Worm (Caenorhabditis elegans) whole organism, L2 larva: ENCODE measurements around the gene C26D10.3.

ENCODE experiments used
- C34F6.9 ChIP-seq: fragments of 150-350 bp; optimal IDR thresholded peaks from 2 replicates; lab custom pipeline; 2014; ENCODE audit warnings: missing biosample characterization, missing genetic modification characterization
- F13H6.1 ChIP-seq: sonication (generic microtip); optimal IDR thresholded peaks from 2 replicates; lab custom pipeline; 2016; ENCODE audit warnings: missing genetic modification characterization, missing compliant biosample characterization
- R02D3.7 ChIP-seq: fragments of 150-350 bp; optimal IDR thresholded peaks from 2 replicates; lab custom pipeline; 2014; ENCODE audit warnings: missing biosample characterization, missing genetic modification characterization
- Y55F3AM.14 ChIP-seq: fragments of 200-800 bp; sonication (Bioruptor generic); optimal IDR thresholded peaks from 2 replicates; lab custom pipeline; 2018; ENCODE audit warnings: mild to moderate bottlenecking, missing genetic modification characterization, missing compliant biosample characterization
- ZK546.5 ChIP-seq: sonication (generic microtip); optimal IDR thresholded peaks from 2 replicates; lab custom pipeline; 2017; ENCODE audit warnings: missing biosample characterization, missing genetic modification characterization
- alr-1 ChIP-seq: fragments of 150-350 bp; optimal IDR thresholded peaks from 2 replicates; lab custom pipeline; 2014; ENCODE audit warnings: missing biosample characterization, missing genetic modification characterization
- aly-2 ChIP-seq: fragments of 150-350 bp; optimal IDR thresholded peaks from 2 replicates; lab custom pipeline; 2014; ENCODE audit warnings: missing biosample characterization, missing genetic modification characterization
- ama-1 ChIP-seq: fragments of 150-350 bp; optimal IDR thresholded peaks from 2 replicates; lab custom pipeline; 2018; ENCODE audit warnings: inconsistent platforms
- blmp-1 ChIP-seq: sonication (generic microtip); optimal IDR thresholded peaks from 2 replicates; lab custom pipeline; 2017; ENCODE audit warnings: missing genetic modification characterization, mild to moderate bottlenecking, missing compliant biosample characterization, antibody characterized with exemption, moderate library complexity; ENCODE audit not compliant: insufficient read depth
- ceh-16 ChIP-seq: fragments of 150-350 bp; optimal IDR thresholded peaks from 2 replicates; lab custom pipeline; 2014; ENCODE audit warnings: missing biosample characterization, missing genetic modification characterization
- ceh-82 ChIP-seq: fragments of 150-350 bp; optimal IDR thresholded peaks from 2 replicates; lab custom pipeline; 2014; ENCODE audit warnings: missing biosample characterization, missing genetic modification characterization
- crh-2 ChIP-seq: sonication (generic microtip); optimal IDR thresholded peaks from 2 replicates; lab custom pipeline; 2017; ENCODE audit warnings: missing biosample characterization, missing genetic modification characterization
- dmd-4 ChIP-seq: sonication (generic microtip); optimal IDR thresholded peaks from 2 replicates; lab custom pipeline; 2017; ENCODE audit warnings: missing biosample characterization, missing genetic modification characterization
- egl-27 ChIP-seq: sonication (generic microtip); optimal IDR thresholded peaks from 3 replicates; lab custom pipeline; 2017; ENCODE audit warnings: missing biosample characterization, missing genetic modification reagents, missing genetic modification characterization
- elt-1 ChIP-seq: fragments of 150-350 bp; optimal IDR thresholded peaks from 2 replicates; lab custom pipeline; 2014; ENCODE audit warnings: missing biosample characterization, missing genetic modification characterization
- elt-3 ChIP-seq: sonication (generic microtip); optimal IDR thresholded peaks from 2 replicates; lab custom pipeline; 2017; ENCODE audit warnings: missing biosample characterization, missing genetic modification characterization
- fos-1 ChIP-seq: fragments of 150-350 bp; optimal IDR thresholded peaks from 2 replicates; lab custom pipeline; 2014; ENCODE audit warnings: missing biosample characterization, missing genetic modification characterization
- gmeb-1 ChIP-seq: fragments of 150-350 bp; optimal IDR thresholded peaks from 2 replicates; lab custom pipeline; 2014; ENCODE audit warnings: missing biosample characterization, missing genetic modification characterization
- lin-11 ChIP-seq: fragments of 150-350 bp; sonication (generic microtip); optimal IDR thresholded peaks from 2 replicates; lab custom pipeline; 2014; ENCODE audit warnings: missing biosample characterization, missing genetic modification characterization, inconsistent platforms, mixed read lengths
- lin-13 ChIP-seq: fragments of 150-350 bp; optimal IDR thresholded peaks from 2 replicates; lab custom pipeline; 2014; ENCODE audit warnings: missing biosample characterization, missing genetic modification reagents, missing genetic modification characterization
- lin-39 ChIP-seq: fragments of 150-350 bp; optimal IDR thresholded peaks from 2 replicates; lab custom pipeline; 2014; ENCODE audit warnings: missing biosample characterization, missing genetic modification reagents, missing genetic modification characterization
- lsy-2 ChIP-seq, 2 experiments: fragments of 150-350 bp in 1 of 2; sonication (generic microtip) in 1 of 2; optimal IDR thresholded peaks; 2 replicates each; lab custom pipeline; 2014 to 2017; ENCODE audit warnings: missing biosample characterization in 2 of 2, missing genetic modification characterization in 2 of 2
- mab-5 ChIP-seq: fragments of 150-350 bp; optimal IDR thresholded peaks from 2 replicates; lab custom pipeline; 2014; ENCODE audit warnings: missing biosample characterization, missing genetic modification characterization
- mbf-1 ChIP-seq: sonication (generic microtip); optimal IDR thresholded peaks from 2 replicates; lab custom pipeline; 2017; ENCODE audit warnings: missing biosample characterization, missing genetic modification characterization
- mdl-1 ChIP-seq, 2 experiments: fragments of 150-350 bp in 1 of 2; sonication (generic microtip) in 1 of 2; optimal IDR thresholded peaks; 2 replicates each; lab custom pipeline; 2017; ENCODE audit warnings: missing biosample characterization in 2 of 2, missing genetic modification characterization in 2 of 2
- nhr-10 ChIP-seq: sonication (generic microtip); optimal IDR thresholded peaks from 2 replicates; lab custom pipeline; 2017; ENCODE audit warnings: missing biosample characterization, missing genetic modification characterization
- nhr-11 ChIP-seq: fragments of 150-350 bp; optimal IDR thresholded peaks from 2 replicates; lab custom pipeline; 2014; ENCODE audit warnings: missing biosample characterization, missing genetic modification characterization
- nhr-12 ChIP-seq: fragments of 150-350 bp; optimal IDR thresholded peaks from 2 replicates; lab custom pipeline; 2014; ENCODE audit warnings: missing biosample characterization, missing genetic modification characterization
- nhr-129 ChIP-seq: fragments of 150-350 bp; optimal IDR thresholded peaks from 2 replicates; lab custom pipeline; 2014; ENCODE audit warnings: missing biosample characterization, missing genetic modification characterization
- nhr-21 ChIP-seq: fragments of 150-350 bp; optimal IDR thresholded peaks from 2 replicates; lab custom pipeline; 2014; ENCODE audit warnings: missing biosample characterization, missing genetic modification characterization
- nhr-23 ChIP-seq: fragments of 150-350 bp; optimal IDR thresholded peaks from 2 replicates; lab custom pipeline; 2014; ENCODE audit warnings: missing biosample characterization, missing genetic modification reagents, missing genetic modification characterization
- nhr-237 ChIP-seq: fragments of 150-350 bp; optimal IDR thresholded peaks from 2 replicates; lab custom pipeline; 2014; ENCODE audit warnings: missing biosample characterization, missing genetic modification characterization
- nhr-25 ChIP-seq: fragments of 150-350 bp; sonication (generic microtip); optimal IDR thresholded peaks from 3 replicates; lab custom pipeline; 2014; ENCODE audit warnings: missing biosample characterization, missing genetic modification characterization
- nhr-6 ChIP-seq: fragments of 150-350 bp; optimal IDR thresholded peaks from 2 replicates; lab custom pipeline; 2014; ENCODE audit warnings: missing biosample characterization, missing genetic modification characterization
- nhr-77 ChIP-seq: fragments of 150-350 bp; optimal IDR thresholded peaks from 2 replicates; lab custom pipeline; 2014; ENCODE audit warnings: missing biosample characterization, missing genetic modification characterization
- peb-1 ChIP-seq: fragments of 150-350 bp; optimal IDR thresholded peaks from 2 replicates; lab custom pipeline; 2014; ENCODE audit warnings: missing biosample characterization, missing genetic modification characterization
- sem-4 ChIP-seq: fragments of 150-350 bp; optimal IDR thresholded peaks from 2 replicates; lab custom pipeline; 2014; ENCODE audit warnings: missing biosample characterization, missing genetic modification reagents, missing genetic modification characterization
- skn-1 ChIP-seq: sonication (generic microtip); optimal IDR thresholded peaks from 2 replicates; lab custom pipeline; 2017; ENCODE audit warnings: missing biosample characterization, missing genetic modification characterization
- sma-3 ChIP-seq: sonication (generic microtip); optimal IDR thresholded peaks from 2 replicates; lab custom pipeline; 2016; ENCODE audit warnings: missing genetic modification reagents, missing genetic modification characterization, missing compliant biosample characterization
- sma-9 ChIP-seq, 2 experiments: fragments of 150-350 bp in 1 of 2; sonication (generic microtip) in 1 of 2; optimal IDR thresholded peaks; 2 replicates each; lab custom pipeline; 2014 to 2016; ENCODE audit warnings: missing genetic modification characterization in 2 of 2, mild to moderate bottlenecking in 1 of 2, missing biosample characterization in 1 of 2, missing compliant biosample characterization in 1 of 2, missing genetic modification reagents in 1 of 2, moderate library complexity in 1 of 2
- snpc-4 ChIP-seq: fragments of 150-350 bp; optimal IDR thresholded peaks from 2 replicates; lab custom pipeline; 2014; ENCODE audit warnings: missing biosample characterization, missing genetic modification characterization
- unc-39 ChIP-seq: fragments of 150-350 bp; optimal IDR thresholded peaks from 2 replicates; lab custom pipeline; 2014; ENCODE audit warnings: missing biosample characterization, missing genetic modification characterization
- unc-55 ChIP-seq: fragments of 150-350 bp; sonication (generic microtip); optimal IDR thresholded peaks from 3 replicates; lab custom pipeline; 2014; ENCODE audit warnings: missing biosample characterization, missing genetic modification reagents, missing genetic modification characterization
- unc-62 ChIP-seq: fragments of 150-350 bp; optimal IDR thresholded peaks from 2 replicates; lab custom pipeline; 2014; ENCODE audit warnings: missing biosample characterization, missing genetic modification reagents, missing genetic modification characterization
- zag-1 ChIP-seq: fragments of 150-350 bp; optimal IDR thresholded peaks from 2 replicates; lab custom pipeline; 2014; ENCODE audit warnings: missing biosample characterization, missing genetic modification characterization
- ztf-1 ChIP-seq: fragments of 200-800 bp; sonication (Bioruptor generic); conservative IDR thresholded peaks from 2 replicates; pipeline ENCODE4 v1.3.6; 2022; ENCODE audit warnings: missing genetic modification characterization, missing compliant biosample characterization
- ztf-11 ChIP-seq: sonication (generic microtip); optimal IDR thresholded peaks from 2 replicates; lab custom pipeline; 2017; ENCODE audit warnings: missing biosample characterization, missing genetic modification characterization
- ztf-4 ChIP-seq: fragments of 150-350 bp; optimal IDR thresholded peaks from 2 replicates; lab custom pipeline; 2014; ENCODE audit warnings: missing biosample characterization, missing genetic modification characterization

Gene C26D10.3

ce11 chrII:8328820-8329339 lies 3.7 kb downstream of the C26D10.3 start, which contains the start of gene hel-1:
Gene hel-1 (minus strand): TSS chrII:8328870.
- peak; percentile 93 for TF ChIP-seq unc-55 (GFP tag; lab: Kevin White, UChicago)
- TF ChIP-seq lin-13 (GFP tag; lab: Kevin White, UChicago): peak; percentile 79
- no peak for TF ChIP-seq ztf-11
- TF ChIP-seq aly-2 (tag; lab: Kevin White, UChicago): no peak
- peak; percentile 97 for TF ChIP-seq lin-39 (tag; lab: Kevin White, UChicago)
- no peak for TF ChIP-seq mdl-1 (tag; optimal IDR thresholded peaks at IDR 0.05; lab: Kevin White, UChicago)
- TF ChIP-seq nhr-10: no peak
- peak; percentile 81 for TF ChIP-seq lin-11 (tag; lab: Kevin White, UChicago)
- TF ChIP-seq ZK546.5 (tag; lab: Kevin White, UChicago): no peak
- TF ChIP-seq peb-1: no peak
- TF ChIP-seq ztf-4 (tag; lab: Kevin White, UChicago): peak; percentile 72
- TF ChIP-seq gmeb-1 (tag; lab: Kevin White, UChicago): peak; percentile 89
- TF ChIP-seq nhr-23: no peak
- peak; percentile 91 for TF ChIP-seq nhr-129 (tag; lab: Kevin White, UChicago)
- TF ChIP-seq snpc-4 (tag; lab: Kevin White, UChicago): peak; percentile 40
- no peak for TF ChIP-seq R02D3.7 (tag; lab: Kevin White, UChicago)
- TF ChIP-seq nhr-21: peak; percentile 58
- TF ChIP-seq dmd-4: no peak
- TF ChIP-seq blmp-1 (tag; lab: Kevin White, UChicago): no peak
- TF ChIP-seq fos-1 (tag; lab: Kevin White, UChicago): peak; percentile 44
- TF ChIP-seq nhr-25 (tag; lab: Kevin White, UChicago): peak; percentile 61
- no peak for TF ChIP-seq zag-1 (tag; lab: Kevin White, UChicago)
- TF ChIP-seq sma-3 (GFP tag; lab: Kevin White, UChicago): peak; percentile 68
- peak; percentile 65 for TF ChIP-seq F13H6.1 (tag; lab: Kevin White, UChicago)
- TF ChIP-seq ceh-82 (tag; lab: Kevin White, UChicago): no peak
- TF ChIP-seq nhr-77 (tag; lab: Kevin White, UChicago): no peak
- TF ChIP-seq sma-9 (GFP tag; optimal IDR thresholded peaks at IDR 0.05; lab: Kevin White, UChicago): peak; percentile 64
- TF ChIP-seq sma-9 (tag; optimal IDR thresholded peaks at IDR 0.05; lab: Kevin White, UChicago): no peak
- peak; percentile 91 for TF ChIP-seq C34F6.9 (tag; lab: Kevin White, UChicago)
- no peak for TF ChIP-seq elt-1 (tag; lab: Kevin White, UChicago)
- TF ChIP-seq ztf-1 (GFP tag; lab: Robert Waterston, UW): no peak
- no peak for TF ChIP-seq nhr-11 (tag; lab: Kevin White, UChicago)
- no peak for TF ChIP-seq mbf-1 (tag; lab: Kevin White, UChicago)
- TF ChIP-seq unc-39 (tag; lab: Kevin White, UChicago): no peak
- TF ChIP-seq unc-62 (GFP tag; lab: Kevin White, UChicago): no peak
- TF ChIP-seq crh-2 (tag; lab: Kevin White, UChicago): peak; percentile 83
- no peak for TF ChIP-seq skn-1 (tag; lab: Kevin White, UChicago)
- TF ChIP-seq ama-1 (lab: Kevin White, UChicago): peak; percentile 68
- TF ChIP-seq sem-4: no peak
- TF ChIP-seq mab-5 (tag; lab: Kevin White, UChicago): peak; percentile 86
- TF ChIP-seq Y55F3AM.14 (GFP tag; lab: Kevin White, UChicago): no peak
- no peak for TF ChIP-seq elt-3 (tag; lab: Kevin White, UChicago)
- no peak for TF ChIP-seq nhr-12
- TF ChIP-seq ceh-16 (tag; lab: Kevin White, UChicago): peak; percentile 78
- TF ChIP-seq alr-1 (tag; lab: Kevin White, UChicago): peak; percentile 74
- no peak for TF ChIP-seq nhr-6 (tag; lab: Kevin White, UChicago)
- TF ChIP-seq nhr-237 (tag; lab: Kevin White, UChicago): no peak
- TF ChIP-seq lsy-2 (tag; optimal IDR thresholded peaks at IDR 0.05; lab: Kevin White, UChicago): peak; percentile 50 to 91
- TF ChIP-seq egl-27: peak; percentile 36
